Fruit fly (Drosophila melanogaster): Measurements from ENCODE around the gene CG8861.

- TF ChIP-seq Myc (optimal IDR thresholded peaks at IDR 0.05): no peak
- no peak for TF ChIP-seq h (optimal IDR thresholded peaks at IDR 0.05)
Measured at dm6 chr3R:9340425-9341188, 12.3 kb upstream of the CG8861 start.
